Worm (Caenorhabditis elegans) whole organism, mixed stage, embryonic: Measurements from ENCODE around the gene M02G9.4.

Experiments used
- bed-3 ChIP-seq: fragments of 200-800 bp; sonication (Bioruptor generic); optimal IDR thresholded peaks from 3 replicates; lab custom pipeline; 2018; ENCODE audit warnings: mild to moderate bottlenecking, missing genetic modification characterization, moderate library complexity, missing compliant biosample characterization
- ceh-83 ChIP-seq: fragments of 200-800 bp; sonication (Bioruptor generic); optimal IDR thresholded peaks from 2 replicates; lab custom pipeline; 2018; ENCODE audit warnings: mild to moderate bottlenecking, missing genetic modification characterization, missing compliant biosample characterization
- ces-1 ChIP-seq: fragments of 150-350 bp; optimal IDR thresholded peaks from 2 replicates; lab custom pipeline; 2014; ENCODE audit warnings: missing biosample characterization, missing genetic modification reagents, missing genetic modification characterization
- cnd-1 ChIP-seq: fragments of 200-800 bp; sonication (Bioruptor generic); optimal IDR thresholded peaks from 2 replicates; lab custom pipeline; 2018; ENCODE audit warnings: mild to moderate bottlenecking, missing genetic modification characterization, missing compliant biosample characterization
- drap-1 ChIP-seq: fragments of 200-800 bp; sonication (Bioruptor generic); optimal IDR thresholded peaks from 3 replicates; lab custom pipeline; 2018; ENCODE audit warnings: mild to moderate bottlenecking, missing genetic modification characterization, missing compliant biosample characterization
- elt-3 ChIP-seq: fragments of 150-350 bp; optimal IDR thresholded peaks from 2 replicates; lab custom pipeline; 2014; ENCODE audit warnings: missing biosample characterization, missing genetic modification characterization
- flh-1 ChIP-seq: fragments of 200-800 bp; sonication (Bioruptor generic); optimal IDR thresholded peaks from 2 replicates; lab custom pipeline; 2018; ENCODE audit warnings: mild to moderate bottlenecking, missing genetic modification characterization, moderate library complexity, missing compliant biosample characterization
- ham-2 ChIP-seq: fragments of 200-800 bp; sonication (Bioruptor generic); optimal IDR thresholded peaks from 2 replicates; lab custom pipeline; 2018; ENCODE audit warnings: mild to moderate bottlenecking, missing genetic modification characterization, missing compliant biosample characterization
- hlh-1 ChIP-seq: fragments of 150-350 bp; optimal IDR thresholded peaks from 2 replicates; lab custom pipeline; 2014; ENCODE audit warnings: missing biosample characterization, missing genetic modification reagents, missing genetic modification characterization
- lin-13 ChIP-seq: fragments of 150-350 bp; optimal IDR thresholded peaks from 2 replicates; lab custom pipeline; 2014; ENCODE audit warnings: missing biosample characterization, missing genetic modification characterization
- lin-32 ChIP-seq: fragments of 200-800 bp; sonication (Bioruptor generic); optimal IDR thresholded peaks from 2 replicates; lab custom pipeline; 2018; ENCODE audit warnings: mild to moderate bottlenecking, missing genetic modification characterization, missing compliant biosample characterization
- lsy-2 ChIP-seq: fragments of 150-350 bp; optimal IDR thresholded peaks from 2 replicates; lab custom pipeline; 2014; ENCODE audit warnings: missing biosample characterization, missing genetic modification characterization
- mab-5 ChIP-seq: fragments of 150-350 bp; optimal IDR thresholded peaks from 2 replicates; lab custom pipeline; 2014; ENCODE audit warnings: missing biosample characterization, missing genetic modification characterization
- mep-1 ChIP-seq: fragments of 150-350 bp; optimal IDR thresholded peaks from 2 replicates; lab custom pipeline; 2017; ENCODE audit warnings: missing biosample characterization, missing genetic modification reagents, missing genetic modification characterization, inconsistent platforms
- mls-2 ChIP-seq: sonication (generic microtip); optimal IDR thresholded peaks from 2 replicates; lab custom pipeline; 2016; ENCODE audit warnings: mild to moderate bottlenecking, missing genetic modification characterization, moderate library complexity, missing compliant biosample characterization
- nhr-12 ChIP-seq: fragments of 150-350 bp; optimal IDR thresholded peaks from 2 replicates; lab custom pipeline; 2014; ENCODE audit warnings: missing biosample characterization, missing genetic modification characterization
- nhr-2 ChIP-seq: fragments of 150-350 bp; optimal IDR thresholded peaks from 2 replicates; lab custom pipeline; 2014; ENCODE audit warnings: missing biosample characterization, missing genetic modification characterization
- nhr-237 ChIP-seq: fragments of 150-350 bp; optimal IDR thresholded peaks from 2 replicates; lab custom pipeline; 2014; ENCODE audit warnings: missing biosample characterization, missing genetic modification characterization
- nhr-28 ChIP-seq: fragments of 150-350 bp; optimal IDR thresholded peaks from 2 replicates; lab custom pipeline; 2014; ENCODE audit warnings: missing biosample characterization, missing genetic modification characterization
- nhr-76 ChIP-seq: sonication (generic microtip); optimal IDR thresholded peaks from 2 replicates; lab custom pipeline; 2017; ENCODE audit warnings: missing biosample characterization, missing genetic modification characterization
- pha-4 ChIP-seq: fragments of 150-350 bp; optimal IDR thresholded peaks from 2 replicates; lab custom pipeline; 2018; ENCODE audit warnings: missing biosample characterization, missing genetic modification reagents, missing genetic modification characterization
- sem-2 ChIP-seq: fragments of 200-800 bp; sonication (Bioruptor generic); optimal IDR thresholded peaks from 2 replicates; lab custom pipeline; 2018; ENCODE audit warnings: mild to moderate bottlenecking, missing genetic modification characterization, missing compliant biosample characterization
- snpc-4 ChIP-seq: fragments of 150-350 bp; optimal IDR thresholded peaks from 2 replicates; lab custom pipeline; 2014; ENCODE audit warnings: missing biosample characterization, missing genetic modification characterization
- sptf-1 ChIP-seq: sonication (generic microtip); optimal IDR thresholded peaks from 2 replicates; lab custom pipeline; 2017; ENCODE audit warnings: mild to moderate bottlenecking, missing genetic modification characterization, moderate library complexity, missing compliant biosample characterization
- tbx-8 ChIP-seq: fragments of 200-800 bp; sonication (Bioruptor generic); optimal IDR thresholded peaks from 2 replicates; lab custom pipeline; 2018; ENCODE audit warnings: mild to moderate bottlenecking, missing genetic modification characterization, moderate library complexity, missing compliant biosample characterization
- unc-120 ChIP-seq: sonication (generic microtip); optimal IDR thresholded peaks from 2 replicates; lab custom pipeline; 2017; ENCODE audit warnings: missing genetic modification characterization, missing compliant biosample characterization; ENCODE audit not compliant: poor library complexity, severe bottlenecking
- unc-39 ChIP-seq: fragments of 150-350 bp; optimal IDR thresholded peaks from 2 replicates; lab custom pipeline; 2014; ENCODE audit warnings: missing biosample characterization, missing genetic modification characterization
- unc-62 ChIP-seq: fragments of 150-350 bp; optimal IDR thresholded peaks from 2 replicates; lab custom pipeline; 2014; ENCODE audit warnings: missing biosample characterization, missing genetic modification reagents, missing genetic modification characterization
- zip-8 ChIP-seq: fragments of 150-350 bp; optimal IDR thresholded peaks from 2 replicates; lab custom pipeline; 2014; ENCODE audit warnings: missing biosample characterization, missing genetic modification characterization

Gene M02G9.4

DNA sequence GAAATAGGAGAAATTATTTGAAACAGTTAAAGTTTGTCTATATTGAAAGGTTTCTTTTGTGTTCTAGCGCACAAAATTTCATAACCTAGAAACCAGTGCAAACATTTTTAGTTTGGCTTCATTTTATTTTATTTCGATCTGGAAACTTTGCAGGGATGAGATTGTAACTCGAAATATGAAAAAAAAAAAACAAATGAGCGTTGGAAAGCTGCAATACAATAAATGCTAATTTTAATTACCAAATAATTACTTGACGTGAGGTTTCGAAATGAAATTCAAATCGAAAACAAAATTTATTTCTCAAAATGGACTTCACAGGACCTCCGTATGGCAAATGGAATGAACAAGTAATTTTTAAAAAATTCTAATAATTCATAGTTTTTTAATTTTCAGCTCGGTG is at the start of gene M02G9.4:
M02G9.4 (plus strand) TSS at position 301 of the 400 bp plus-strand sequence.
- no peak for TF ChIP-seq sem-2
- TF ChIP-seq ham-2 (GFP tag; lab: Kevin White, UChicago): no peak
- TF ChIP-seq lin-32 (GFP tag; lab: Kevin White, UChicago): no peak
- no peak for TF ChIP-seq nhr-28 (tag; lab: Kevin White, UChicago)
- TF ChIP-seq unc-39 (tag; lab: Kevin White, UChicago): no peak
- TF ChIP-seq sptf-1 (tag; lab: Kevin White, UChicago): no peak
- no peak for TF ChIP-seq snpc-4 (tag; lab: Kevin White, UChicago)
- TF ChIP-seq nhr-12 (tag; lab: Kevin White, UChicago): no peak
- no peak for TF ChIP-seq cnd-1 (tag; lab: Kevin White, UChicago)
- no peak for TF ChIP-seq mep-1 (tag; lab: Kevin White, UChicago)
- TF ChIP-seq nhr-76 (tag; lab: Kevin White, UChicago): no peak

DNA sequence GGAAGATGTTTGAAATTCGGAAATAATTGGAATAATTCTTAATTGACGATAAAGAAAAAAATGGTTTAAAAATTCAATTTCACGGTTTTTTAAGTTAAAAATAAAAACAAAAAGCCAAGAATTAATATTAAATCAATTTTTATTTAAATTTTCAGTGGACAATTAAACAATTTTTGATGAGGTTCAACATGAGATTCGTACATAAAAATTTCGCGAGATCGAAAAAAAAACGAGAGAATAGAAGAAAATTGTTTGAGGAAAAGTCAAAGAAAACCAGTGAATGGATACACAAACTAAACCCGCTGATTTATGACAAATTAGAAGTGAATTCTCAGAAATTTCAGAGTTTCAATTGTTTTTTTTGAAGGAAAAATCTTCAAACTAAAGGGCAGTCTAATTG is 47.1 kb upstream of the M02G9.4 start, which contains the start of gene F54B3.2:
F54B3.2 (minus strand) TSS at position 101 of the 400 bp plus-strand sequence.
- TF ChIP-seq mab-5 (tag; lab: Kevin White, UChicago) (no peak), nhr-76 (tag; lab: Kevin White, UChicago) (no peak), hlh-1 (tag; lab: Kevin White, UChicago) (no peak), unc-62 (GFP tag; lab: Kevin White, UChicago) (no peak), elt-3 (tag; lab: Kevin White, UChicago) (no peak), ceh-83 (GFP tag; lab: Kevin White, UChicago) (no peak), nhr-237 (tag; lab: Kevin White, UChicago) (no peak), drap-1 (GFP tag; lab: Kevin White, UChicago) (no peak), nhr-28 (tag; lab: Kevin White, UChicago) (no peak), lin-13 (tag; lab: Kevin White, UChicago) (no peak), zip-8 (tag; lab: Kevin White, UChicago) (no peak), unc-120 (tag; lab: Kevin White, UChicago) (no peak), tbx-8 (GFP tag; lab: Kevin White, UChicago) (no peak), cnd-1 (tag; lab: Kevin White, UChicago) (no peak), ces-1 (no peak), lsy-2 (no peak), sptf-1 (tag; lab: Kevin White, UChicago) (no peak)

DNA sequence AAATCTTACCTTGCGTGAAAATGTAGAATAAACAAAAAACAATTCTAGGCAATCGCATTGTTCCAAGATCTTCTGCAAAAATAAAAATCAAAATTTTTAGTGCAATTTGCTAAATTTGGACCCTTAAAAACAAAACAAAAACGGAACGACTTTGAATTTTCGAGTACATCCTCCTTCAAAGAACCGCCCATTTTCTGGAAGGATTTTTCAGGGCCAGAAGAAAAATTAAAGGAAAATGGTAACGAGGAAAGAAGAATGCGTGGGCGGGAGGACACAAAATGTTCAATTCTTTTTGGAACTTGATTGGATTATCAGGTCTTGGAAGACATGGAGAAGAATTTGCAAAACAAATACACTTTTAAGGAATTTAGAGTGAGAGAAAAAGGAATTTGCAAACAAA is 46.0 kb upstream of the M02G9.4 start, which contains the start of gene F54B3.4:
F54B3.4 (minus strand) TSS at position 101 of the 400 bp plus-strand sequence.
- no peak for TF ChIP-seq ham-2 (GFP tag; lab: Kevin White, UChicago)
- peak; percentile 53 for TF ChIP-seq ces-1
- TF ChIP-seq, all 35 proteins: peak for 1

DNA sequence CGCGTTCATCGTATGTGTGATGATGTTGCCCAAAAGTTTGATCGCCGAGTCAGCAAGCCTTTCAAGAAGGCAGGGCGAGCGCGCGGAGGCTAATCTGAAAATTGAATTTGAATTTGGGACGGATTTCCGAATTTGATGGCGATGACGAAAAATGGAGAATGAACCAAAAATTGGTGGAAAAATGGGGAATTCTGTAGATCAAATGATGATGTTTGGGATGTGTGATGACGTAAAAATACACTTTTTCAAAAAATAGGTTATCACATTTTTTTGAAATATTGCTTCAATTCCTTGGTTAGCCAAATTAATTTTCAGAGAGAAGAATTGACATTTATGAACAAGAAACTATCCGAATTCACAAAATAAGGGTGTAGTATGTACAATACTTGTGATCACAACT is 37.5 kb upstream of the M02G9.4 start, which contains the start of gene ZK971.1:
ZK971.1 (minus strand) TSS at position 101 of the 400 bp plus-strand sequence.
- TF ChIP-seq ces-1 (peak; percentile 29), ham-2 (GFP tag; lab: Kevin White, UChicago) (no peak), nhr-2 (tag; lab: Kevin White, UChicago) (no peak), cnd-1 (tag; lab: Kevin White, UChicago) (no peak), mab-5 (tag; lab: Kevin White, UChicago) (no peak), sptf-1 (tag; lab: Kevin White, UChicago) (no peak), mls-2 (tag; lab: Kevin White, UChicago) (no peak)
- TF ChIP-seq, all 35 proteins: peak for 1

DNA sequence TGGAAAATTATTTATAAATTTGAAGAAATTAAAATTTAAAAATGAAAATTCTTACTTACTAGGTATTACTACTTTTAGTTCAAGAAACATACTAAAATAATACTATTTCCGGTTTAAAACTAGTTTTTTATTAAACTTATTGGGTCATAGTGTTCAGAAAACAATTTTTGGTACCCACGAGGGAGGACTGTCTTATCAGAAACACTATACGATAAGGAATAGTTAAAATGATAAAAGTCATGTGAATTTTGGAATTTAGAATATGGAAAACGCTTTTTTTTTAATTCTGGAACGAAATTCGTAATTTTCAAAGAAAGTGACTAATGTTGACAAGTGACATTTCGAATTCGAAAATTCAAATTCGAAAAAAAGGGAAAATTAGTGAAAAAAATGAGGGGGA is 35.4 kb upstream of the M02G9.4 start:
- TF ChIP-seq pha-4 (tag; lab: Kevin White, UChicago): no peak
- TF ChIP-seq lsy-2: no peak

DNA sequence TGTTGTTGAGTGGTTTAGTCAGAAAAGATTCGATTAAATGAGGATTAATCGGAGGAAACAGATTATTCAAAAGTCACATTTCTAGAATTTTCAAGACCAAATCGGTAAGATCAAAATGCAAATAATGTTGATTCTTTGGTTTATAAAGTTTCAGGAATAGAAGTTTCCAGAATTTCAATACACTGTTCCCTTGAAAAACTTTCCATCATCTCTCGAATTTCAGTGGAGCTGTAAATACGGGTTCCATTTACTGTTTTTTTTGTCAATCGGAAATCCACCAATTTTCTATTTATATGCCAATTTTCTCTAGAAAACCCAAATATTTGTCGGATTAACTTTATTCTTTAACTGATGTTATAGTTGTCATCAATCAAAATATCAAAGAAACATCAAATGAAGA is 34.0 kb upstream of the M02G9.4 start:
- TF ChIP-seq bed-3 (no peak), unc-120 (tag; lab: Kevin White, UChicago) (no peak), nhr-237 (tag; lab: Kevin White, UChicago) (no peak), nhr-12 (tag; lab: Kevin White, UChicago) (no peak), mep-1 (tag; lab: Kevin White, UChicago) (no peak), ceh-83 (GFP tag; lab: Kevin White, UChicago) (no peak), flh-1 (GFP tag; lab: Kevin White, UChicago) (no peak)
